Worm (Caenorhabditis elegans) whole organism, mixed stage, embryonic: Measurements from ENCODE around the gene him-17.
"Not testable (repeated sequence)": the region's sequence is repeated elsewhere in the genome, so short reads cannot be mapped to it uniquely, and the experiment has no call there.

Source experiments
- M03D4.4 ChIP-seq: sonication (generic microtip); optimal IDR thresholded peaks from 2 replicates; lab custom pipeline; 2017; ENCODE audit warnings: mild to moderate bottlenecking, missing genetic modification characterization, missing compliant biosample characterization
- bed-3 ChIP-seq: fragments of 200-800 bp; sonication (Bioruptor generic); optimal IDR thresholded peaks from 3 replicates; lab custom pipeline; 2018; ENCODE audit warnings: mild to moderate bottlenecking, missing genetic modification characterization, moderate library complexity, missing compliant biosample characterization
- blmp-1 ChIP-seq: fragments of 150-350 bp; optimal IDR thresholded peaks from 2 replicates; lab custom pipeline; 2014; ENCODE audit warnings: missing biosample characterization, missing genetic modification characterization
- ceh-39 ChIP-seq: fragments of 150-350 bp; optimal IDR thresholded peaks from 2 replicates; lab custom pipeline; 2014; ENCODE audit warnings: missing biosample characterization, missing genetic modification characterization
- ceh-43 ChIP-seq: fragments of 200-800 bp; sonication (Bioruptor generic); optimal IDR thresholded peaks from 2 replicates; lab custom pipeline; 2018; ENCODE audit warnings: mild to moderate bottlenecking, missing genetic modification characterization, moderate library complexity, missing compliant biosample characterization
- ceh-83 ChIP-seq: fragments of 200-800 bp; sonication (Bioruptor generic); optimal IDR thresholded peaks from 2 replicates; lab custom pipeline; 2018; ENCODE audit warnings: mild to moderate bottlenecking, missing genetic modification characterization, missing compliant biosample characterization
- ces-1 ChIP-seq: fragments of 150-350 bp; optimal IDR thresholded peaks from 2 replicates; lab custom pipeline; 2014; ENCODE audit warnings: missing biosample characterization, missing genetic modification reagents, missing genetic modification characterization
- cnd-1 ChIP-seq: fragments of 200-800 bp; sonication (Bioruptor generic); optimal IDR thresholded peaks from 2 replicates; lab custom pipeline; 2018; ENCODE audit warnings: mild to moderate bottlenecking, missing genetic modification characterization, missing compliant biosample characterization
- drap-1 ChIP-seq: fragments of 200-800 bp; sonication (Bioruptor generic); optimal IDR thresholded peaks from 3 replicates; lab custom pipeline; 2018; ENCODE audit warnings: mild to moderate bottlenecking, missing genetic modification characterization, missing compliant biosample characterization
- elt-1 ChIP-seq: sonication (generic microtip); optimal IDR thresholded peaks from 2 replicates; lab custom pipeline; 2017; ENCODE audit warnings: missing genetic modification characterization, mild to moderate bottlenecking, missing compliant biosample characterization, antibody characterized with exemption, moderate library complexity, borderline replicate concordance; ENCODE audit not compliant: insufficient read depth
- elt-3 ChIP-seq: fragments of 150-350 bp; optimal IDR thresholded peaks from 2 replicates; lab custom pipeline; 2014; ENCODE audit warnings: missing biosample characterization, missing genetic modification characterization
- flh-1 ChIP-seq: fragments of 200-800 bp; sonication (Bioruptor generic); optimal IDR thresholded peaks from 2 replicates; lab custom pipeline; 2018; ENCODE audit warnings: mild to moderate bottlenecking, missing genetic modification characterization, moderate library complexity, missing compliant biosample characterization
- hlh-1 ChIP-seq: fragments of 150-350 bp; optimal IDR thresholded peaks from 2 replicates; lab custom pipeline; 2014; ENCODE audit warnings: missing biosample characterization, missing genetic modification reagents, missing genetic modification characterization
- lin-13 ChIP-seq: fragments of 150-350 bp; optimal IDR thresholded peaks from 2 replicates; lab custom pipeline; 2014; ENCODE audit warnings: missing biosample characterization, missing genetic modification characterization
- lin-32 ChIP-seq: fragments of 200-800 bp; sonication (Bioruptor generic); optimal IDR thresholded peaks from 2 replicates; lab custom pipeline; 2018; ENCODE audit warnings: mild to moderate bottlenecking, missing genetic modification characterization, missing compliant biosample characterization
- lsy-2 ChIP-seq: fragments of 150-350 bp; optimal IDR thresholded peaks from 2 replicates; lab custom pipeline; 2014; ENCODE audit warnings: missing biosample characterization, missing genetic modification characterization
- mab-5 ChIP-seq: fragments of 150-350 bp; optimal IDR thresholded peaks from 2 replicates; lab custom pipeline; 2014; ENCODE audit warnings: missing biosample characterization, missing genetic modification characterization
- mep-1 ChIP-seq: fragments of 150-350 bp; optimal IDR thresholded peaks from 2 replicates; lab custom pipeline; 2017; ENCODE audit warnings: missing biosample characterization, missing genetic modification reagents, missing genetic modification characterization, inconsistent platforms
- mls-2 ChIP-seq: sonication (generic microtip); optimal IDR thresholded peaks from 2 replicates; lab custom pipeline; 2016; ENCODE audit warnings: mild to moderate bottlenecking, missing genetic modification characterization, moderate library complexity, missing compliant biosample characterization
- nhr-12 ChIP-seq: fragments of 150-350 bp; optimal IDR thresholded peaks from 2 replicates; lab custom pipeline; 2014; ENCODE audit warnings: missing biosample characterization, missing genetic modification characterization
- nhr-2 ChIP-seq: fragments of 150-350 bp; optimal IDR thresholded peaks from 2 replicates; lab custom pipeline; 2014; ENCODE audit warnings: missing biosample characterization, missing genetic modification characterization
- nhr-237 ChIP-seq: fragments of 150-350 bp; optimal IDR thresholded peaks from 2 replicates; lab custom pipeline; 2014; ENCODE audit warnings: missing biosample characterization, missing genetic modification characterization
- nhr-28 ChIP-seq: fragments of 150-350 bp; optimal IDR thresholded peaks from 2 replicates; lab custom pipeline; 2014; ENCODE audit warnings: missing biosample characterization, missing genetic modification characterization
- nhr-76 ChIP-seq: sonication (generic microtip); optimal IDR thresholded peaks from 2 replicates; lab custom pipeline; 2017; ENCODE audit warnings: missing biosample characterization, missing genetic modification characterization
- sem-2 ChIP-seq: fragments of 200-800 bp; sonication (Bioruptor generic); optimal IDR thresholded peaks from 2 replicates; lab custom pipeline; 2018; ENCODE audit warnings: mild to moderate bottlenecking, missing genetic modification characterization, missing compliant biosample characterization
- snpc-4 ChIP-seq: fragments of 150-350 bp; optimal IDR thresholded peaks from 2 replicates; lab custom pipeline; 2014; ENCODE audit warnings: missing biosample characterization, missing genetic modification characterization
- sptf-1 ChIP-seq: sonication (generic microtip); optimal IDR thresholded peaks from 2 replicates; lab custom pipeline; 2017; ENCODE audit warnings: mild to moderate bottlenecking, missing genetic modification characterization, moderate library complexity, missing compliant biosample characterization
- tbx-8 ChIP-seq: fragments of 200-800 bp; sonication (Bioruptor generic); optimal IDR thresholded peaks from 2 replicates; lab custom pipeline; 2018; ENCODE audit warnings: mild to moderate bottlenecking, missing genetic modification characterization, moderate library complexity, missing compliant biosample characterization
- unc-120 ChIP-seq: sonication (generic microtip); optimal IDR thresholded peaks from 2 replicates; lab custom pipeline; 2017; ENCODE audit warnings: missing genetic modification characterization, missing compliant biosample characterization; ENCODE audit not compliant: poor library complexity, severe bottlenecking
- unc-39 ChIP-seq: fragments of 150-350 bp; optimal IDR thresholded peaks from 2 replicates; lab custom pipeline; 2014; ENCODE audit warnings: missing biosample characterization, missing genetic modification characterization
- unc-62 ChIP-seq: fragments of 150-350 bp; optimal IDR thresholded peaks from 2 replicates; lab custom pipeline; 2014; ENCODE audit warnings: missing biosample characterization, missing genetic modification reagents, missing genetic modification characterization
- zip-8 ChIP-seq: fragments of 150-350 bp; optimal IDR thresholded peaks from 2 replicates; lab custom pipeline; 2014; ENCODE audit warnings: missing biosample characterization, missing genetic modification characterization
- ztf-11 ChIP-seq: fragments of 150-350 bp; optimal IDR thresholded peaks from 2 replicates; lab custom pipeline; 2014; ENCODE audit warnings: missing biosample characterization, missing genetic modification characterization

Gene him-17

ce11 chrV:13131487-13131886, 45.0 kb upstream of the him-17 start:
- no peak for TF ChIP-seq ces-1 (GFP tag; lab: Kevin White, UChicago)
- TF ChIP-seq sptf-1 (tag; lab: Kevin White, UChicago): no peak
- TF ChIP-seq elt-3 (tag; lab: Kevin White, UChicago): no peak
- no peak for TF ChIP-seq lin-32
- TF ChIP-seq hlh-1: no peak
- no peak for TF ChIP-seq elt-1 (tag; lab: Kevin White, UChicago)
- TF ChIP-seq nhr-28: no peak
- TF ChIP-seq ceh-83 (GFP tag; lab: Kevin White, UChicago): no peak
- no peak for TF ChIP-seq nhr-76 (tag; lab: Kevin White, UChicago)
- TF ChIP-seq ceh-39 (tag; lab: Kevin White, UChicago): no peak
- TF ChIP-seq, all 35 proteins: peak for 0

DNA sequence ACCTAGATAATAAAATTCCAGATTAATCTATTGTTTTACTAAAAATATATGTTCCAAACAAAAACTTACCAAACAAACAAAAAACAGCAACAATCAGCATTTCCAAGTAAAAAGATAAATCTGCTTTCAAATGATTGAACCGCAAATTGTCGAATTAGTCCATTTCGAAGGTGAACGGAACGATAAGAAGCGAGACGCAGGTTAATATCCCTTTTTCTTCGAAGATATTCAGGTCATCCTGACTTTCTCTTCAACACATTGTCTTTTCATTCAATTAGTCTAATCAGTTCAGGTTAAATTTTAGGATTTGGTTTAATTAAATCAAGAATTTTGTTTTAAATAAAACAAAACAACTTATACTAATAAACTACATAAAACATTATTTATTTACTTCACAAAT, 43.1 kb upstream of the him-17 start, which contains the start of gene B0365.9:
Gene B0365.9 (minus strand): TSS at position 186 of the 400 bp plus-strand sequence.
- TF ChIP-seq lsy-2 (no peak), zip-8 (tag; lab: Kevin White, UChicago) (no peak), ztf-11 (tag; lab: Kevin White, UChicago) (no peak), cnd-1 (tag; lab: Kevin White, UChicago) (no peak), flh-1 (no peak)

ce11 chrV:13134786-13135185, 41.7 kb upstream of the him-17 start, which contains the start of gene clec-225:
Gene clec-225 (minus strand): TSS chrV:13134886.
- TF ChIP-seq nhr-237 (tag; lab: Kevin White, UChicago); hlh-1; elt-1 (tag; lab: Kevin White, UChicago): not testable (repeated sequence)

DNA sequence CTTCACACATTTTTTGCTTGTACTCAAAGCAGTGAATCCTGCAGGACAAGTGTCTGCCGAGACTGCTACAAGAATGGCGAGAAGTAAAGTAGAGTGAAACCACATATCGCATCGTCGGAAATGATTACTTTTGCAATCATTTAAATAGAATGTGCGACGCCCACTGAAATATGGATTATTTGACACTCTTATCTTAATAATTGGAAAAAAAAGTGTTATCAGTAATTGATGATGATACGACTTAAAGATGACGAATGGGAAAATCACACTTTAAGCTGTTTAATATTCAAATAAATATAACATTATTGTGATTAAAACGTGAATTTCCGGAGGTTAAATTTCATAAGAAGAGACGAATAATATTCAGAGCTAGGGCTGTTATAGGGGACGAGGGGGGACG, 38.6 kb upstream of the him-17 start, which contains the start of gene clec-41:
Gene clec-41 (minus strand): TSS at position 147 of the 400 bp plus-strand sequence.
- TF ChIP-seq drap-1 (no peak), flh-1 (no peak), cnd-1 (tag; lab: Kevin White, UChicago) (no peak), unc-120 (tag; lab: Kevin White, UChicago) (no peak), snpc-4 (tag; lab: Kevin White, UChicago) (no peak), tbx-8 (GFP tag; lab: Kevin White, UChicago) (no peak), sem-2 (no peak), sptf-1 (tag; lab: Kevin White, UChicago) (no peak), elt-3 (tag; lab: Kevin White, UChicago) (no peak), lsy-2 (no peak), mep-1 (tag; lab: Kevin White, UChicago) (no peak), zip-8 (tag; lab: Kevin White, UChicago) (no peak), mls-2 (no peak), unc-62 (GFP tag; lab: Kevin White, UChicago) (no peak), ces-1 (GFP tag; lab: Kevin White, UChicago) (no peak), elt-1 (tag; lab: Kevin White, UChicago) (no peak), ztf-11 (tag; lab: Kevin White, UChicago) (no peak), ceh-83 (GFP tag; lab: Kevin White, UChicago) (no peak)
- TF ChIP-seq, all 35 proteins: peak for 0

ce11 chrV:13138681-13139080, 37.8 kb upstream of the him-17 start, which contains the start of gene dhc-3:
Gene dhc-3 (plus strand): TSS chrV:13138981.
- TF ChIP-seq flh-1: no peak
- TF ChIP-seq cnd-1 (tag; lab: Kevin White, UChicago): no peak
- TF ChIP-seq blmp-1 (tag; lab: Kevin White, UChicago): no peak
- no peak for TF ChIP-seq ceh-83 (GFP tag; lab: Kevin White, UChicago)
- no peak for TF ChIP-seq lin-13 (tag; lab: Kevin White, UChicago)
- no peak for TF ChIP-seq hlh-1
- TF ChIP-seq tbx-8 (GFP tag; lab: Kevin White, UChicago): no peak
- TF ChIP-seq snpc-4 (tag; lab: Kevin White, UChicago): no peak
- TF ChIP-seq sptf-1 (tag; lab: Kevin White, UChicago): no peak
- TF ChIP-seq nhr-237 (tag; lab: Kevin White, UChicago): no peak
- no peak for TF ChIP-seq zip-8 (tag; lab: Kevin White, UChicago)
- TF ChIP-seq nhr-28: no peak
- no peak for TF ChIP-seq unc-120 (tag; lab: Kevin White, UChicago)
- no peak for TF ChIP-seq elt-3 (tag; lab: Kevin White, UChicago)
- TF ChIP-seq mls-2: no peak
- no peak for TF ChIP-seq lsy-2
- TF ChIP-seq nhr-76 (tag; lab: Kevin White, UChicago): no peak
- no peak for TF ChIP-seq mep-1 (tag; lab: Kevin White, UChicago)
- TF ChIP-seq sem-2: no peak

DNA sequence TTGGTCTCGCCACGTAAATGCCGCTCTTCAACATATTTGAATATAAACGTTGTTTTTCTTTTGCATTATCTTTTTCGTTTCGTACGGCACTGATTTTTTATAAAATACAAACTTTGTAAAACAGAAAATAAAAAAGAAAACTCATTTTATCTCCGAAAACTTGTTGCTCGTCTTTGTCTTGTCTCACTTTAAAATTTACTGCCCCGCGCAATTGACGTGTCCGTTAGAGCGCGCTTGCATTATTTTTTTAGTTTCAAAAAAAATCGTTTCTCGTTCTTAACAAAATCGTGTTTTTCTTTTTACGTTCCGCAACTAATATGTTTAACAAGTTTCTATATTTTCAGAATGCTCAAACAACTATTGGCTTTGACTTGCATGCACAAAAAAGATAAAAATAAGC, 23.9 kb upstream of the him-17 start, which contains the start of gene noca-1:
Gene noca-1 (plus strand): TSS at position 345 of the 400 bp plus-strand sequence.
- TF ChIP-seq mab-5 (tag; lab: Kevin White, UChicago) (no peak), ceh-39 (tag; lab: Kevin White, UChicago) (no peak), nhr-12 (tag; lab: Kevin White, UChicago) (no peak), mep-1 (tag; lab: Kevin White, UChicago) (no peak), cnd-1 (tag; lab: Kevin White, UChicago) (no peak), unc-39 (tag; lab: Kevin White, UChicago) (no peak), drap-1 (no peak), ceh-83 (GFP tag; lab: Kevin White, UChicago) (no peak), snpc-4 (tag; lab: Kevin White, UChicago) (no peak), ceh-43 (GFP tag; lab: Kevin White, UChicago) (no peak), bed-3 (GFP tag; lab: Kevin White, UChicago) (no peak), unc-62 (GFP tag; lab: Kevin White, UChicago) (no peak), M03D4.4 (tag; lab: Kevin White, UChicago) (no peak), nhr-2 (tag; lab: Kevin White, UChicago) (no peak), lsy-2 (no peak), blmp-1 (tag; lab: Kevin White, UChicago) (no peak), ztf-11 (tag; lab: Kevin White, UChicago) (no peak), nhr-28 (no peak)
- TF ChIP-seq, all 35 proteins: peak for 0
